Worm (Caenorhabditis elegans) whole organism, L1 larva: Measurements from ENCODE around the gene frm-2.
A peak's percentile ranks its signal among the peaks of the same experiment; 100 is the strongest.

Experiments
- C04F5.9 ChIP-seq: sonication (generic microtip); optimal IDR thresholded peaks from 2 replicates; lab custom pipeline; 2016; ENCODE audit warnings: missing genetic modification characterization, missing compliant biosample characterization
- C16A3.4 ChIP-seq: fragments of 150-350 bp; optimal IDR thresholded peaks from 2 replicates; lab custom pipeline; 2014; ENCODE audit warnings: missing biosample characterization, missing genetic modification characterization
- ama-1 ChIP-seq: fragments of 150-350 bp; optimal IDR thresholded peaks from 2 replicates; lab custom pipeline; 2014
- blmp-1 ChIP-seq: fragments of 150-350 bp; optimal IDR thresholded peaks from 2 replicates; lab custom pipeline; 2014; ENCODE audit warnings: missing biosample characterization, missing genetic modification characterization
- ceh-63 ChIP-seq: fragments of 200-800 bp; sonication (Bioruptor generic); optimal IDR thresholded peaks from 2 replicates; lab custom pipeline; 2018; ENCODE audit warnings: mild to moderate bottlenecking, missing genetic modification characterization, missing compliant biosample characterization
- ceh-82 ChIP-seq, 3 experiments: fragments of 150-350 bp in 1 of 3; sonication (generic microtip) in 2 of 3; optimal IDR thresholded peaks; 2 replicates each; lab custom pipeline; 2014 to 2017; ENCODE audit warnings: missing biosample characterization in 3 of 3, missing genetic modification characterization in 3 of 3
- dpl-1 ChIP-seq, 3 experiments: fragments of 150-350 bp in 2 of 3; sonication (generic microtip) in 1 of 3; optimal IDR thresholded peaks; 2 replicates each; lab custom pipeline; 2014 to 2017; ENCODE audit warnings: missing biosample characterization in 3 of 3, missing genetic modification characterization in 3 of 3, missing genetic modification reagents in 3 of 3
- dsc-1 ChIP-seq: sonication (generic microtip); optimal IDR thresholded peaks from 2 replicates; lab custom pipeline; 2016; ENCODE audit warnings: mild to moderate bottlenecking, missing genetic modification characterization, missing compliant biosample characterization
- efl-1 ChIP-seq, 4 experiments: fragments of 150-350 bp; optimal IDR thresholded peaks in 3 of 4; peaks in 1 of 4; 1 replicate in 1 of 4; 2 replicates in 3 of 4; lab custom pipeline; 2014; ENCODE audit warnings: missing biosample characterization in 2 of 4, missing genetic modification characterization in 2 of 4, missing genetic modification reagents in 2 of 4
- egl-13 ChIP-seq: sonication (generic microtip); optimal IDR thresholded peaks from 2 replicates; lab custom pipeline; 2016; ENCODE audit warnings: missing genotype, missing genetic modification reagents, missing genetic modification characterization, missing compliant biosample characterization
- elt-3 ChIP-seq, 6 experiments: fragments of 150-350 bp in 1 of 6; sonication (generic microtip); optimal IDR thresholded peaks; 2 replicates each; lab custom pipeline; 2017 to 2018; ENCODE audit warnings: missing biosample characterization in 6 of 6, missing genetic modification characterization in 6 of 6, inconsistent platforms in 1 of 6
- ets-5 ChIP-seq: fragments of 200-800 bp; sonication (Bioruptor generic); IDR thresholded peaks from 2 replicates; pipeline ENCODE4 v1.3.6; 2022; ENCODE audit warnings: missing genetic modification characterization, missing compliant biosample characterization
- irx-1 ChIP-seq: sonication (generic microtip); optimal IDR thresholded peaks from 2 replicates; lab custom pipeline; 2016; ENCODE audit warnings: missing genetic modification characterization, missing compliant biosample characterization
- isw-1 ChIP-seq: fragments of 200-800 bp; sonication (Bioruptor generic); IDR thresholded peaks from 2 replicates; pipeline ENCODE4 v1.3.6; 2022; ENCODE audit warnings: missing genetic modification characterization, missing compliant biosample characterization
- jun-1 ChIP-seq: fragments of 150-350 bp; optimal IDR thresholded peaks from 2 replicates; lab custom pipeline; 2014; ENCODE audit warnings: missing biosample characterization, missing genetic modification reagents, missing genetic modification characterization
- lin-13 ChIP-seq: fragments of 150-350 bp; optimal IDR thresholded peaks from 2 replicates; lab custom pipeline; 2014; ENCODE audit warnings: missing biosample characterization, missing genetic modification reagents, missing genetic modification characterization
- lin-14 ChIP-seq: fragments of 200-800 bp; sonication (Bioruptor generic); optimal IDR thresholded peaks from 2 replicates; lab custom pipeline; 2018; ENCODE audit warnings: mild to moderate bottlenecking, missing genetic modification characterization, moderate library complexity, missing compliant biosample characterization
- lin-15B ChIP-seq: fragments of 150-350 bp; sonication (generic microtip); optimal IDR thresholded peaks from 3 replicates; lab custom pipeline; 2014; ENCODE audit warnings: missing biosample characterization, missing genetic modification characterization
- lin-35 ChIP-seq, 2 experiments: fragments of 150-350 bp; optimal IDR thresholded peaks; 2 replicates each; lab custom pipeline; 2014; ENCODE audit warnings: missing biosample characterization in 2 of 2, missing genetic modification characterization in 2 of 2, missing genetic modification reagents in 2 of 2
- lsy-2 ChIP-seq, 2 experiments: fragments of 150-350 bp; optimal IDR thresholded peaks; 2 replicates each; lab custom pipeline; 2014; ENCODE audit warnings: missing biosample characterization in 2 of 2, missing genetic modification characterization in 2 of 2
- mdl-1 ChIP-seq, 2 experiments: fragments of 150-350 bp; optimal IDR thresholded peaks; 2 replicates each; lab custom pipeline; 2014 to 2017; ENCODE audit warnings: missing biosample characterization in 2 of 2, missing genetic modification characterization in 2 of 2, inconsistent platforms in 1 of 2
- mep-1 ChIP-seq: fragments of 150-350 bp; optimal IDR thresholded peaks from 2 replicates; lab custom pipeline; 2014; ENCODE audit warnings: missing biosample characterization, missing genetic modification characterization
- nhr-12 ChIP-seq: sonication (generic microtip); optimal IDR thresholded peaks from 2 replicates; lab custom pipeline; 2017; ENCODE audit warnings: missing biosample characterization, missing genetic modification characterization
- nhr-20 ChIP-seq: sonication (generic microtip); optimal IDR thresholded peaks from 2 replicates; lab custom pipeline; 2016; ENCODE audit warnings: mild to moderate bottlenecking, missing genetic modification characterization, missing compliant biosample characterization
- nhr-237 ChIP-seq: fragments of 150-350 bp; optimal IDR thresholded peaks from 2 replicates; lab custom pipeline; 2014; ENCODE audit warnings: missing biosample characterization, missing genetic modification characterization
- nhr-28 ChIP-seq: fragments of 150-350 bp; optimal IDR thresholded peaks from 2 replicates; lab custom pipeline; 2014; ENCODE audit warnings: missing biosample characterization, missing genetic modification characterization
- nhr-47 ChIP-seq: sonication (generic microtip); optimal IDR thresholded peaks from 2 replicates; lab custom pipeline; 2016; ENCODE audit warnings: mild to moderate bottlenecking, missing genetic modification characterization, moderate library complexity, missing compliant biosample characterization
- nhr-76 ChIP-seq: sonication (generic microtip); optimal IDR thresholded peaks from 2 replicates; lab custom pipeline; 2017; ENCODE audit warnings: missing biosample characterization, missing genetic modification characterization
- nhr-85 ChIP-seq: sonication (generic microtip); peaks from one replicate; lab custom pipeline; 2016; ENCODE audit warnings: missing genetic modification characterization, inconsistent platforms, missing compliant biosample characterization
- pax-3 ChIP-seq: fragments of 200-800 bp; sonication (Bioruptor generic); optimal IDR thresholded peaks from 2 replicates; lab custom pipeline; 2018; ENCODE audit warnings: mild to moderate bottlenecking, missing genetic modification characterization, moderate library complexity, missing compliant biosample characterization
- pqm-1 ChIP-seq: sonication (generic microtip); optimal IDR thresholded peaks from 3 replicates; lab custom pipeline; 2017; ENCODE audit warnings: missing biosample characterization, missing genetic modification characterization
- rnt-1 ChIP-seq: sonication (generic microtip); optimal IDR thresholded peaks from 2 replicates; lab custom pipeline; 2016; ENCODE audit warnings: mild to moderate bottlenecking, missing genetic modification characterization, moderate library complexity, missing compliant biosample characterization
- skn-1 ChIP-seq: fragments of 150-350 bp; optimal IDR thresholded peaks from 2 replicates; lab custom pipeline; 2014; ENCODE audit warnings: missing biosample characterization, missing genetic modification characterization
- sox-4 ChIP-seq: sonication (generic microtip); optimal IDR thresholded peaks from 2 replicates; lab custom pipeline; 2016; ENCODE audit warnings: missing genetic modification characterization, missing compliant biosample characterization
- sptf-1 ChIP-seq: fragments of 150-350 bp; optimal IDR thresholded peaks from 2 replicates; lab custom pipeline; 2014; ENCODE audit warnings: missing biosample characterization, missing genetic modification characterization
- tbx-2 ChIP-seq: sonication (generic microtip); optimal IDR thresholded peaks from 2 replicates; lab custom pipeline; 2016; ENCODE audit warnings: missing genetic modification characterization, missing compliant biosample characterization
- tlp-1 ChIP-seq: fragments of 150-350 bp; optimal IDR thresholded peaks from 2 replicates; lab custom pipeline; 2014; ENCODE audit warnings: missing biosample characterization, missing genetic modification characterization
- unc-130 ChIP-seq: fragments of 150-350 bp; optimal IDR thresholded peaks from 2 replicates; lab custom pipeline; 2017; ENCODE audit warnings: missing biosample characterization, missing genetic modification characterization, inconsistent platforms
- unc-62 ChIP-seq: fragments of 150-350 bp; optimal IDR thresholded peaks from 2 replicates; lab custom pipeline; 2014; ENCODE audit warnings: missing biosample characterization, missing genetic modification reagents, missing genetic modification characterization
- zag-1 ChIP-seq: fragments of 150-350 bp; optimal IDR thresholded peaks from 2 replicates; lab custom pipeline; 2014; ENCODE audit warnings: missing biosample characterization, missing genetic modification characterization
- ztf-11 ChIP-seq, 2 experiments: sonication (generic microtip); optimal IDR thresholded peaks; 2 replicates each; lab custom pipeline; 2016 to 2017; ENCODE audit warnings: missing genetic modification characterization in 2 of 2, missing biosample characterization in 1 of 2, missing compliant biosample characterization in 1 of 2
- ztf-4 ChIP-seq: fragments of 150-350 bp; optimal IDR thresholded peaks from 2 replicates; lab custom pipeline; 2014; ENCODE audit warnings: missing biosample characterization, missing genetic modification characterization

frm-2 gene

ce11 chrIII:5961560-5961959 is 20.4 kb downstream of the frm-2 start:
- TF ChIP-seq nhr-12 (no peak), ets-5 (no peak), C16A3.4 (no peak), elt-3 (tag; optimal IDR thresholded peaks at IDR 0.05; lab: Kevin White, UChicago) (no peak), nhr-28 (no peak), sox-4 (tag; lab: Kevin White, UChicago) (no peak), pax-3 (no peak), dpl-1 (GFP tag; optimal IDR thresholded peaks at IDR 0.05; lab: Kevin White, UChicago) (no peak), mdl-1 (tag; optimal IDR thresholded peaks at IDR 0.05; lab: Kevin White, UChicago) (no peak), pqm-1 (no peak), zag-1 (tag; lab: Kevin White, UChicago) (no peak), tbx-2 (tag; lab: Kevin White, UChicago) (no peak), isw-1 (no peak), unc-62 (no peak)

ce11 chrIII:5959049-5959448 is 22.9 kb downstream of the frm-2 start:
- peak; percentile 4 to 74 for TF ChIP-seq efl-1 (optimal IDR thresholded peaks at IDR 0.05; lab: Kevin White, UChicago)
- peak; percentile 69 to 98 for TF ChIP-seq efl-1 (GFP tag; optimal IDR thresholded peaks at IDR 0.05 in 1 of 2; lab: Kevin White, UChicago)
- TF ChIP-seq zag-1 (tag; lab: Kevin White, UChicago) = no peak
- peak; percentile 39 for TF ChIP-seq rnt-1 (tag; lab: Kevin White, UChicago)
- peak; percentile 6 for TF ChIP-seq lin-15B (tag; lab: Kevin White, UChicago)
- TF ChIP-seq nhr-20 (tag; lab: Kevin White, UChicago) = no peak
- TF ChIP-seq lsy-2 (tag; optimal IDR thresholded peaks at IDR 0.05; lab: Kevin White, UChicago) = peak in 1 of 2 experiments; percentile 20
- peak; percentile 1 to 76 (median 71) for TF ChIP-seq dpl-1 (GFP tag; optimal IDR thresholded peaks at IDR 0.05; lab: Kevin White, UChicago)
- TF ChIP-seq tbx-2 (tag; lab: Kevin White, UChicago) = no peak
- peak; percentile 56 to 90 for TF ChIP-seq lin-35 (GFP tag; optimal IDR thresholded peaks at IDR 0.05; lab: Kevin White, UChicago)
- peak; percentile 11 for TF ChIP-seq lin-14 (GFP tag; lab: Kevin White, UChicago)

- no peak for TF ChIP-seq nhr-237 (tag; lab: Kevin White, UChicago)
- no peak for TF ChIP-seq ztf-11 (tag; optimal IDR thresholded peaks at IDR 0.05; lab: Kevin White, UChicago)
- TF ChIP-seq mep-1 (tag; lab: Kevin White, UChicago) = peak; percentile 56
- TF ChIP-seq tlp-1 (tag; lab: Kevin White, UChicago) = no peak
- peak; percentile 56 for TF ChIP-seq lin-14 (GFP tag; lab: Kevin White, UChicago)
- TF ChIP-seq ama-1 = no peak
- TF ChIP-seq C04F5.9 (tag; lab: Kevin White, UChicago) = no peak
- no peak for TF ChIP-seq nhr-76
- no peak for TF ChIP-seq pqm-1
- TF ChIP-seq sptf-1 = no peak
- no peak for TF ChIP-seq ztf-4
- TF ChIP-seq skn-1 (tag; lab: Kevin White, UChicago) = no peak
- TF ChIP-seq nhr-12 = no peak
- TF ChIP-seq jun-1 (tag; lab: Kevin White, UChicago) = no peak
- no peak for TF ChIP-seq nhr-20 (tag; lab: Kevin White, UChicago)
- TF ChIP-seq blmp-1 = peak; percentile 70
- no peak for TF ChIP-seq unc-130 (tag; lab: Kevin White, UChicago)
Measured at ce11 chrIII:5958172-5958886, 23.6 kb downstream of the frm-2 start, which contains the start of the genes nono-1 and nop-1. Gene nono-1 (minus strand): TSS chrIII:5958246. Gene nop-1 (plus strand): TSS chrIII:5958722.

- no peak for TF ChIP-seq C16A3.4
- TF ChIP-seq egl-13 = no peak
- TF ChIP-seq lsy-2 (tag; optimal IDR thresholded peaks at IDR 0.05; lab: Kevin White, UChicago) = no peak
- TF ChIP-seq nhr-47 (tag; lab: Kevin White, UChicago) = no peak
- no peak for TF ChIP-seq nhr-28
- TF ChIP-seq ztf-4 = no peak
- TF ChIP-seq ceh-82 (tag; optimal IDR thresholded peaks at IDR 0.05; lab: Kevin White, UChicago) = no peak
- TF ChIP-seq dsc-1 (tag; lab: Kevin White, UChicago) = no peak
- no peak for TF ChIP-seq ceh-63 (GFP tag; lab: Kevin White, UChicago)
- TF ChIP-seq rnt-1 (tag; lab: Kevin White, UChicago) = no peak
- TF ChIP-seq irx-1 = no peak
- no peak for TF ChIP-seq lin-13 (GFP tag; lab: Kevin White, UChicago)
- no peak for TF ChIP-seq nhr-12
- TF ChIP-seq ets-5 = no peak
- no peak for TF ChIP-seq nhr-85 (tag; lab: Kevin White, UChicago)
Measured at ce11 chrIII:5953913-5954290, 28.0 kb downstream of the frm-2 start.
